Worm (Caenorhabditis elegans): ENCODE data around the gene cutl-2.

cutl-2 gene

DNA sequence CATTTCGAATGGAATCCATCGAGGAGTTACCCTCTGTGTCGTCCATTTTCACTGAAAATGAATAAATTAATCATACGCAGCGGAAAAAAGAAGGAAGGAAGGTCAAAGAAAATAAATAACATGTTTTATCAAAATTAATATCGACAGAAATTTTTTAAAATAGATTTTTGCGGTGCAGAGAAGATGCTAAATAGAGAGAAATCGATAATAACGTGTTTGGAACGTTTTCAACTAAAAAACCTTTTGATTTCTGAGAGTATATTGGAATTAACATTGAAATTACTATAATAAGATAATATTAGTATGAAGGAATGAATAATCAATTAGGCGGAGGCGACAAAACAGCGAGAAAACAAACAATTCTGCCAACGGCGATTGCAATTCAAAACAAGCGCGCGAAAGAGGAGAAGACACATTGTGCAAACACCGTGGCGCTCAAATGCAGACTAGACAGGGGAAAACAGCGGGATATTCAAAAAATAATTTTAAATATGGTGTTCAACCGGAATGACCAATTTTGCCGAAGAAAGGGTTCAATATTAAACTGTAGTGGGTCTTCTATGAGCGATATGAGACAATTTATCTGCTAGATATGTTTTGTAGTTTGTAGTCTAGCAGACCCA lies 7.9 kb downstream of the cutl-2 start, which contains the start of gene wee-1.3 (continued):
- no peak for TF ChIP-seq him-1 (tag; optimal IDR thresholded peaks at IDR 0.05)
- TF ChIP-seq egrh-3 (GFP tag; IDR thresholded peaks at IDR 0.05): no peak
- peak; percentile 17 for TF ChIP-seq K12H6.12 (tag; optimal IDR thresholded peaks at IDR 0.05)
- no peak for TF ChIP-seq nfya-2 (GFP tag; IDR thresholded peaks at IDR 0.05)
- TF ChIP-seq lin-40 (tag; optimal IDR thresholded peaks at IDR 0.05): peak; percentile 52
- no peak for TF ChIP-seq aptf-2 (GFP tag; conservative IDR thresholded peaks at IDR 0.05)
- TF ChIP-seq unc-62 (GFP tag; optimal IDR thresholded peaks at IDR 0.05): no peak
- TF ChIP-seq B0019.2 (GFP tag; conservative IDR thresholded peaks at IDR 0.05): no peak
- peak; percentile 92 for TF ChIP-seq efl-1 (GFP tag; optimal IDR thresholded peaks at IDR 0.05)
- no peak for TF ChIP-seq snpc-1.3 (tag; optimal IDR thresholded peaks at IDR 0.05; ENCODE audit: insufficient read depth)
- TF ChIP-seq gei-17 (GFP tag; optimal IDR thresholded peaks at IDR 0.05): no peak
- TF ChIP-seq snpc-1.1 (tag; optimal IDR thresholded peaks at IDR 0.05; ENCODE audit: insufficient read depth): no peak
- no peak for TF ChIP-seq nhr-120 (GFP tag; IDR thresholded peaks at IDR 0.05)
- TF ChIP-seq mcd-1 (GFP tag; IDR thresholded peaks at IDR 0.05): peak; percentile 76
- TF ChIP-seq snpc-4 (GFP tag; optimal IDR thresholded peaks at IDR 0.05): no peak
- peak in 3 of 4 experiments; percentile 8 to 46 (median 45) for TF ChIP-seq snpc-4 (tag; optimal IDR thresholded peaks at IDR 0.05)
- no peak for TF ChIP-seq lag-1 (GFP tag; IDR thresholded peaks at IDR 0.05)
- no peak for TF ChIP-seq madf-10 (tag; optimal IDR thresholded peaks at IDR 0.05)
- no peak for TF ChIP-seq ztf-22 (GFP tag; optimal IDR thresholded peaks at IDR 0.05)
- TF ChIP-seq sptf-2 (GFP tag; optimal IDR thresholded peaks at IDR 0.05): no peak
- no peak for TF ChIP-seq nfya-1 (tag; optimal IDR thresholded peaks at IDR 0.05; ENCODE audit: borderline replicate concordance, insufficient read depth)
- TF ChIP-seq chd-7 (tag; optimal IDR thresholded peaks at IDR 0.05): no peak
- TF ChIP-seq F33H1.4 (GFP tag; IDR thresholded peaks at IDR 0.05): peak; percentile 54
- TF ChIP-seq zim-3 (tag; optimal IDR thresholded peaks at IDR 0.05): no peak
- no peak for TF ChIP-seq ama-1 (optimal IDR thresholded peaks at IDR 0.05)
- TF ChIP-seq ama-1 (GFP tag; optimal IDR thresholded peaks at IDR 0.05): no peak
- peak; percentile 48 for TF ChIP-seq ceh-27 (GFP tag; optimal IDR thresholded peaks at IDR 0.05)
- 0 out of 2 replicates have a peak, but pooled peaks have one; percentile 33 for TF ChIP-seq D2030.7 (GFP tag; IDR thresholded peaks at IDR 0.05)
- no peak for TF ChIP-seq lir-1 (GFP tag; conservative IDR thresholded peaks at IDR 0.05)
- TF ChIP-seq hmg-1.2 (GFP tag; IDR thresholded peaks at IDR 0.05): peak; percentile 65
- no peak for TF ChIP-seq C17E4.6 (GFP tag; IDR thresholded peaks at IDR 0.05)
- TF ChIP-seq F57A8.1 (GFP tag; optimal IDR thresholded peaks at IDR 0.05): no peak
- TF ChIP-seq fkh-3 (tag; optimal IDR thresholded peaks at IDR 0.05): no peak
- peak; percentile 50 for TF ChIP-seq lsl-1 (GFP tag; optimal IDR thresholded peaks at IDR 0.05)
- no peak for TF ChIP-seq tbx-9 (tag; optimal IDR thresholded peaks at IDR 0.05; ENCODE audit: borderline replicate concordance)
- peak; percentile 70; the same call in 1 of the 2 replicates for TF ChIP-seq attf-3 (GFP tag; conservative IDR thresholded peaks at IDR 0.05)
- no peak for TF ChIP-seq ztf-25 (GFP tag; IDR thresholded peaks at IDR 0.05)
- TF ChIP-seq attf-5 (GFP tag; optimal IDR thresholded peaks at IDR 0.05): peak; percentile 68
- TF ChIP-seq lsy-27 (tag; optimal IDR thresholded peaks at IDR 0.05; ENCODE audit: borderline replicate concordance, insufficient read depth): no peak
- no peak for TF ChIP-seq aptf-3 (GFP tag; IDR thresholded peaks at IDR 0.05)
- no peak for TF ChIP-seq lin-26 (GFP tag; IDR thresholded peaks at IDR 0.05)
- TF ChIP-seq sea-2 (GFP tag; IDR thresholded peaks at IDR 0.05): no peak
- TF ChIP-seq lin-35 (GFP tag; optimal IDR thresholded peaks at IDR 0.05): peak; percentile 20 to 95 (median 70)
- TF ChIP-seq F10E7.11 (tag; optimal IDR thresholded peaks at IDR 0.05): no peak
- no peak for TF ChIP-seq ets-4 (GFP tag; optimal IDR thresholded peaks at IDR 0.05)
- no peak for TF ChIP-seq bed-1 (GFP tag; IDR thresholded peaks at IDR 0.05)
- TF ChIP-seq rec-8 (tag; optimal IDR thresholded peaks at IDR 0.05): no peak

Measured in whole organism, young adult.